Worm (Caenorhabditis elegans) whole organism, midembryonic: ENCODE data around the gene T10F2.2.
A peak's percentile ranks its signal among the peaks of the same experiment; 100 is the strongest.

Source experiments
- T22C8.4 ChIP-seq: fragments of 200-800 bp; sonication (Bioruptor generic); IDR thresholded peaks from 2 replicates; pipeline ENCODE4 v1.3.6; 2022; ENCODE audit warnings: missing genetic modification characterization, missing compliant biosample characterization
- cog-1 ChIP-seq: sonication (generic microtip); optimal IDR thresholded peaks from 2 replicates; lab custom pipeline; 2016; ENCODE audit warnings: missing genetic modification characterization, missing compliant biosample characterization
- flt-1 ChIP-seq: fragments of 200-800 bp; sonication (Bioruptor generic); IDR thresholded peaks from 2 replicates; pipeline ENCODE4 v1.3.6; 2022; ENCODE audit warnings: missing genetic modification characterization, missing compliant biosample characterization
- klf-2 ChIP-seq: fragments of 200-800 bp; sonication (Bioruptor generic); conservative IDR thresholded peaks from 2 replicates; pipeline ENCODE4 v1.3.6; 2022; ENCODE audit warnings: missing genetic modification reagents, missing genetic modification characterization, missing compliant biosample characterization
- med-1 ChIP-seq: sonication (generic microtip); optimal IDR thresholded peaks from 2 replicates; lab custom pipeline; 2017; ENCODE audit warnings: missing genetic modification characterization, mild to moderate bottlenecking, missing compliant biosample characterization, antibody characterized with exemption, missing genetic modification reagents; ENCODE audit not compliant: insufficient read depth
- ref-1 ChIP-seq: fragments of 200-800 bp; sonication (Bioruptor generic); conservative IDR thresholded peaks from 2 replicates; pipeline ENCODE4 v1.3.6; 2022; ENCODE audit warnings: missing genetic modification reagents, missing genetic modification characterization, missing compliant biosample characterization
- tab-1 ChIP-seq: fragments of 200-800 bp; sonication (Bioruptor generic); IDR thresholded peaks from 2 replicates; pipeline ENCODE4 v1.3.6; 2022; ENCODE audit warnings: missing genetic modification characterization, missing compliant biosample characterization
- ztf-23 ChIP-seq: fragments of 200-800 bp; sonication (Bioruptor generic); IDR thresholded peaks from 2 replicates; pipeline ENCODE4 v1.3.6; 2022; ENCODE audit warnings: missing genetic modification reagents, missing genetic modification characterization, missing compliant biosample characterization
- ztf-29 ChIP-seq: fragments of 200-800 bp; sonication (Bioruptor generic); IDR thresholded peaks from 2 replicates; pipeline ENCODE4 v1.3.6; 2022; ENCODE audit warnings: missing genetic modification reagents, missing genetic modification characterization, missing compliant biosample characterization

T10F2.2 gene

DNA sequence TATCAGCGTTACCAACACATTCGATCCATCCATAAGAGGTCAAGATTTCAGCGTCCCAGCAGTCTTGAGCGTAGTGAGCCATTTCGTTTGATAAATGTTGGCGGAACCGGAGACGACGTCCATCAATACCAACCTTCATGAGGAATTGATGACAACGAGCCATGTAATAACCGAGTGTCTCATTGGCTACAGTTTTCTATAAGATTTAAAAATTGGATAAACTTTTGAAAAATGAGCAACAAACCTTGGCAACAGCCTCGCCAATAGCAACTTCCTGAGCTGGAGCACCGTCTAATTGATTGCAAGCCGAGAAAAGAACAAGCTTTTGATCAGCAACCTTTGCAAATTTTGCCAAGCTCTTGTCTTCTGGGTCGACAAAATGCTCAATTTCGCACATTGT is 4.3 kb downstream of the T10F2.2 start:
- TF ChIP-seq ztf-23 (GFP tag; lab: Robert Waterston, UW) (no peak), flt-1 (GFP tag; lab: Robert Waterston, UW) (no peak), med-1 (GFP tag; lab: Kevin White, UChicago) (no peak), T22C8.4 (no peak), tab-1 (no peak), ztf-29 (GFP tag; lab: Robert Waterston, UW) (no peak), ref-1 (no peak), cog-1 (tag; lab: Kevin White, UChicago) (no peak), klf-2 (GFP tag; lab: Robert Waterston, UW) (no peak)

DNA sequence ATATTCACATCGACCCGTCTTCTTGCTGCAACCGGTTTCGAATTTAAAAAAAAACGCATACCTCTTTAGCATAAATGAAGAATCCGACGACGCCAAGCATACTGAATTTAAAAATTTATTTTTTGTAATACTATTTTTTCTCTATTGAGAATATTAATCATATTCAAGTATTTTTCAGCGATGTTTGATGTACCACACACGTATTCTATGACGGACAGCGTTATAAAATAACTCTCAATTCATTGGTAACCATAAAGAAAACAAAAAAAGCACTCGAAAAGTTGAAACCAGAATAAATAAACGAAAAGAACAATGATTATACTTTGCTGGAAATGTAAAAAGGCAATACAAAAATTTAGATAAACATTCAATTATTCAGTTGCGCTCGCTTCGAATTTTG is 5.6 kb downstream of the T10F2.2 start, which contains the start of gene T10F2.5:
T10F2.5 (minus strand) TSS at position 101 of the 400 bp plus-strand sequence.
- TF ChIP-seq ztf-23 (GFP tag; lab: Robert Waterston, UW) (no peak), ref-1 (no peak), cog-1 (tag; lab: Kevin White, UChicago) (no peak), klf-2 (GFP tag; lab: Robert Waterston, UW) (no peak), med-1 (GFP tag; lab: Kevin White, UChicago) (no peak), ztf-29 (GFP tag; lab: Robert Waterston, UW) (no peak), flt-1 (GFP tag; lab: Robert Waterston, UW) (no peak), tab-1 (no peak), T22C8.4 (no peak)

DNA sequence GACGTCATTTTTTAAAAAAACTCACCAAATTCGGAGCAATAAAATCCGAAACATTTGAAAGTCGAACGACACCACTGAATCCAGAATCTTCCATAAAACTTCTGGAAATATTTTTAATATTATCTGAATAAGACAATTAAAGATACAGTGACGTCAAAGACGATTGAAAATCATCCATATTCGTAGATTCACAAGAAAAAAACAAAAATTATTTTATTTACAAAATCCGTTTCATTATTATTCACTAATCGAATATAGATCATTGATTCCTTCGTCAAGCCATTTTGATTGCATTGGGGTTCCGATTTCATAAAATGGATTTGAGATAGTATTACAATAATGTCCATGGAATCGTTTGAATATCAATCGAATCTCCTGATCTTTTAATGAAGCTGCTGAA is 6.4 kb downstream of the T10F2.2 start, which contains the start of gene oxy-4:
oxy-4 (minus strand) TSS at position 101 of the 400 bp plus-strand sequence.
- TF ChIP-seq T22C8.4 (no peak), ref-1 (no peak), med-1 (GFP tag; lab: Kevin White, UChicago) (no peak), ztf-23 (GFP tag; lab: Robert Waterston, UW) (no peak), cog-1 (tag; lab: Kevin White, UChicago) (no peak), flt-1 (GFP tag; lab: Robert Waterston, UW) (no peak), ztf-29 (GFP tag; lab: Robert Waterston, UW) (no peak), tab-1 (no peak), klf-2 (GFP tag; lab: Robert Waterston, UW) (no peak)

DNA sequence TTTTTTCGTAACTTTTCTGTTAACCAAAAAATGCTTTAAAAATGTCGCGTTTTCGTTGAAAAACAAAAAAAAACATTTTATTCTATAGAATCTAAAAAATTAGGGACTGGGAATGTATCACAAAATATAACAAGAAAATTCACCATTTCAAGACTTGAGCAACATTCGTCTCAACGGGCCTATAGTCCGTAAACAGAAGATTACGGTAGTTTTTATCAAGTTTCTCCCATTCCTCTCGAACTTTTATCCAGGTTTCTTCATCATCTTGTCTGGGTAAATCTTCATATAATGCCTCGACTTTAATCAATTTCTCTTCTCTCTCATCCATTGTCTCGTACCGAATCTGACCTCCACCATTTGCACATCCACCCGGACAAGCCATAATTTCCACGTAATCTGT is 9.7 kb downstream of the T10F2.2 start:
- TF ChIP-seq klf-2 (GFP tag; lab: Robert Waterston, UW) (no peak), ztf-29 (GFP tag; lab: Robert Waterston, UW) (no peak), ztf-23 (GFP tag; lab: Robert Waterston, UW) (no peak), T22C8.4 (no peak), ref-1 (no peak), cog-1 (tag; lab: Kevin White, UChicago) (no peak), med-1 (GFP tag; lab: Kevin White, UChicago) (no peak), flt-1 (GFP tag; lab: Robert Waterston, UW) (no peak), tab-1 (no peak)

DNA sequence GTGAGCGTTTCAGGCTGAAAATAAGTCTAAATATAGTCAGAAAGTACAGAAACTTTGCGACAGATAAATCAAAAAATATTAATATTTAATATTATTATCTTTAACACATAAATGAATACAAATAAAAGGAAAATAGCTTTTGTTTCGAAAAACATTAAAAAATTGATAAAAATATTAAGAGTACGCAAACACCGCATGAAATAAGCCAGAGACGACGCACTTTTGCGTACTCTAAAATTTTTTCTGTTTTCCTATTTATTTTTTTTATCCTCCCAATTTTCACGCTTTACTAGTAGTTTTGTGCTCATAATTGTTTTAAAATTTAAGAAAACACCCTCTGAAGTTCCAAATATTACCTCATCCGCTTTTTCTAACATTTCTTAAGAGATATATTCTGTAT is 12.0 kb downstream of the T10F2.2 start, which contains the start of the genes rbm-42 and grwd-1:
rbm-42 (minus strand) TSS at position 93 of the 400 bp plus-strand sequence.
grwd-1 (plus strand) TSS at position 328 of the 400 bp plus-strand sequence.
- TF ChIP-seq cog-1 (tag; lab: Kevin White, UChicago) (peak; percentile 2), ztf-29 (GFP tag; lab: Robert Waterston, UW) (no peak), T22C8.4 (no peak), ztf-23 (GFP tag; lab: Robert Waterston, UW) (peak; percentile 36; the same call in 1 of the 2 replicates)

DNA sequence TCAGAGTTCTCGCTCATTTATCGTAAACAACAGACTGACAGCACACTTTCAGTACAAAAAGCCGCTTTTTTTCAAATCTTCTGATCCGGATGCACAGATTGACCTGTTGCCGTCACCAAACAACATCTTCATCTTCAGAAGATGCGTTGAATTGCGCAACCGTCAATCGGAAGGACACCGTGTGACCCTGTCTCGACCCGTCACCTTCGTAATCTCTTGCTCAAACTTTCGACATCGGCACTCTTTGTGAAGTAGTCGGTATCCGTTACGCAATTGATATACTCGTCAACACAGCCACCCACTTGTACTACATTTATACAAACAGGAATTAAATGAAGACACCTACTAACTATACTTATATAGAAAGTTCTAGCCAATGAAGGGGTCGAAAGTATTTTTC is 14.1 kb downstream of the T10F2.2 start:
- TF ChIP-seq med-1 (GFP tag; lab: Kevin White, UChicago) (no peak), klf-2 (GFP tag; lab: Robert Waterston, UW) (no peak), ztf-23 (GFP tag; lab: Robert Waterston, UW) (no peak), cog-1 (tag; lab: Kevin White, UChicago) (no peak), ref-1 (no peak)

DNA sequence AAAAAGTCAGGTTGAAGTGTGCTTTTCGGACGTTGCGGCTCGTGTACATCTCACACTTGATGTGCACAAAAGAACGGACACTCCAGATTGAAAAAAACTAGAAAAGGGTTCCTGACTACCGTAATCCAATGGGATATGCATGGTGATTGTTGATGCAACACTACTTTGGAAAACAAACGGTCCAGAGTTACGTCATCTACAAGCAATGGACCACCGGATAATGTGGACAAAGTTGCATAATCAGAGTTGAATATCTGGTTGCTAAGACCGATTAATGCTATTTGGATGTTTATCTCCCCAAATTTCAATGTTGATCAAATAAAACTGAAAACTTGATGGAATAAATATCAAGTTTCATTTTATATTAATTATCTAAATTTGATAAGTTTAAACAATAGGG is 15.1 kb downstream of the T10F2.2 start:
- TF ChIP-seq klf-2 (GFP tag; lab: Robert Waterston, UW), result no peak
- TF ChIP-seq T22C8.4, result no peak
- TF ChIP-seq ztf-23 (GFP tag; lab: Robert Waterston, UW), result no peak

DNA sequence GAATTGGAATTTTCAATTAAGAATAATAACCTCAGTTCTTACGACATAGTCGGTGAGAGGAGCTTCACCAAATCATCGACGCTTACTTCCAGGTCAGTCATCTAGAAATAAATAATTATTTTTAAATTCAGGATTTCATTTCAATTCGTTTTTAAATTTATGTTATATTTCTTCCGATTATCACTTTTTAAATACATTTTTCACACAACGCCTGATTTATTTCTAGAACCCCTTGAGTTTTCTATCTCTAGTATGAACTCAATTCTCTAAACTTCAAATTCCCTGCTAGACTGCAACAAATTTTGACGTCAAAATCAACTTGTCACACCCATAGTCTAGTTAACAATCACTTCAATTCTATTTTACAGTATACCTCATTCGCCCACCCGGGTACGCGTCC is 15.6 kb downstream of the T10F2.2 start, which contains the start of gene Y54H5A.2:
Y54H5A.2 (minus strand) TSS at position 101 of the 400 bp plus-strand sequence.
- TF ChIP-seq T22C8.4 (no peak), med-1 (GFP tag; lab: Kevin White, UChicago) (no peak), cog-1 (tag; lab: Kevin White, UChicago) (no peak), ztf-29 (GFP tag; lab: Robert Waterston, UW) (no peak), flt-1 (GFP tag; lab: Robert Waterston, UW) (no peak), tab-1 (no peak), klf-2 (GFP tag; lab: Robert Waterston, UW) (no peak), ref-1 (no peak), ztf-23 (GFP tag; lab: Robert Waterston, UW) (no peak)

DNA sequence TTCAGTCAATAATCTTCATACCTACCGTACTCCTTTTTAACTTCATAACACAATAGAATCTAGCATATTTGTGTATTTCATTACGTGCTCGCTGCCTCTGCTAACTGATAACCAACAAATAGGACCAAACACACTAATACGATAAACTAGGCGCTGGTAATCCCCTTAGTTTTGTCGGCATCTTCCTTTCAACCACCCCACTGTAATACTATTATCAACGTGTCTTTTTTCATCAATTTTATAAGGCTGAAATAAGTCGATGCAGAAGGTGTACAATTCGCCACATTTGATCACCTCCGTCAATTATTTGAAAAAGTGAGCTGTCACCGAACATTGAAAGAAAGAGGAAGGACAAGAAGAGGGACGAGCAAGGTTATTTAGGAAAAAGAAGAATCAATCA is 17.7 kb downstream of the T10F2.2 start:
- TF ChIP-seq klf-2 (GFP tag; lab: Robert Waterston, UW) (no peak), tab-1 (no peak), ref-1 (no peak), T22C8.4 (no peak), ztf-29 (GFP tag; lab: Robert Waterston, UW) (no peak), flt-1 (GFP tag; lab: Robert Waterston, UW) (no peak), ztf-23 (GFP tag; lab: Robert Waterston, UW) (no peak), cog-1 (tag; lab: Kevin White, UChicago) (no peak), med-1 (GFP tag; lab: Kevin White, UChicago) (no peak)

DNA sequence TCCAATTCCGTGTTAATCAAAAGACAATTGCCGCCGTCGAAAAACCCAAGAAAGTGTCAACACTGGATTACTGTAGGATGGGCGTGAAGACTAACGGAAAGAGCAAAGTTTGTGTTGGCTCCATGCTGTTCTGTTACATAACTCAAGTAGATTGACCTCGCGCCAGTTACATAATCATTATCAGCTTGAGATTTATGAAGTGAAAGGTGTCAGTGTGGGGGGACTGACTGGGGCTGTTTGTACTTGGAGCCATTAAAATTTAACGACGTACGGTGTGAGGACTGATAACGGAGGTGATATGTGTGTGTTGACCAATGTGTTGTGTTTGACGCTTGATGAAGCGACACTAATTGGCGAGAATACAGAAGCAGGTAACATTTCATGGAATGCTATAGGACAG is 18.4 kb downstream of the T10F2.2 start:
- no peak for TF ChIP-seq cog-1 (tag; lab: Kevin White, UChicago)
- TF ChIP-seq ref-1, result no peak
